Fruit fly (Drosophila melanogaster): ENCODE measurements around the gene Adi1.

Adi1 gene

DNA sequence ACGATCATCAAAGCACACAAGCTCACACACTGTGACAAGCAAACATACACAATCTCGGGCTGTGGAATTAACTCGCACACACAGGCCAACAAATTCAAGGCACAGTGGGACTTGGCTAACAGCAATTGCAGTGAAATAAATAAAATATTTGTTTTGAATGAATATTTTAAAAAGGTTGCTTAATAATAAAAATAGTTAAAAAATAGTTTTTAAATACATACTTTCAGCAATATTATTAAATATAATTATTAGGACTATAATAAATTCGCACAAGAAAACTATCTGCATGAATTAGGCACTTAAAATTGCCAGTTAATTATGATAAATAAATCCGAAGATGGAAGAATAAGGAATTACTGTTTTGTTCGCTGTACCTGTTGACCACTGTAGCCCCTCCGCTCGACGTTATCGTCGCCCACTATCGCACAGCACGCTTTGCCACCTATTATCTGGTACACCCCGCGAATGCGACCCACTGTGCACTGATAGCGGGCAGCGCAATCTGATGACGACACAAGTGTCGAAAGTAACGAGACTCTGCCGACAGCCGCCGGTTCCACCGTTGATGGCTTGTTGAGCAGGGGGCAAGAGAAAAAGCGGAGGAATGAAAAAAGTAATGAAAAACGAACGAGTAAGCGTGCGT, 19.7 kb downstream of the Adi1 start (continued):
- TF ChIP-seq Eip74EF (GFP tag; optimal IDR thresholded peaks at IDR 0.05) (peak in 1 of 2 experiments; percentile 99), Bgb (GFP tag; IDR thresholded peaks at IDR 0.05; ENCODE audit: partially characterized antibody) (no peak), Side (GFP tag; optimal IDR thresholded peaks at IDR 0.05) (peak; percentile 58), ara (GFP tag; IDR thresholded peaks at IDR 0.05) (peak; percentile 91), E2f2 (GFP tag; IDR thresholded peaks at IDR 0.05) (peak; percentile 87), ci (GFP tag; IDR thresholded peaks at IDR 0.05) (peak; percentile 90; the same call in 2 of the 3 replicates), Tbp (GFP tag; optimal IDR thresholded peaks at IDR 0.05) (no peak), toy (GFP tag; IDR thresholded peaks at IDR 0.05) (peak; percentile 92), CG14667 (GFP tag; IDR thresholded peaks at IDR 0.05) (peak; percentile 94), lmd (GFP tag; IDR thresholded peaks at IDR 0.05) (peak; percentile 99), Sox102F (GFP tag; optimal IDR thresholded peaks at IDR 0.05) (peak; percentile 98), CG8089 (GFP tag; optimal IDR thresholded peaks at IDR 0.05) (peak; percentile 71), phol (tag; optimal IDR thresholded peaks at IDR 0.05) (peak; percentile 98), CG13287 (GFP tag; IDR thresholded peaks at IDR 0.05; ENCODE audit: partially characterized antibody) (peak; percentile 35; the same call in 1 of the 2 replicates), Oli (tag; optimal IDR thresholded peaks at IDR 0.05) (peak; percentile 99), CG6791 (GFP tag; IDR thresholded peaks at IDR 0.05; ENCODE audit: partially characterized antibody) (0 out of 3 replicates have a peak, but pooled peaks have one; percentile 37), eyg (GFP tag; optimal IDR thresholded peaks at IDR 0.05) (peak; percentile 39), H15 (GFP tag; IDR thresholded peaks at IDR 0.05) (peak; percentile 93), Xrp1 (GFP tag; IDR thresholded peaks at IDR 0.05) (peak; percentile 98), az2 (GFP tag; optimal IDR thresholded peaks at IDR 0.05) (peak; percentile 98), CG11504 (tag; optimal IDR thresholded peaks at IDR 0.05) (peak; percentile 98), CG14050 (GFP tag; IDR thresholded peaks at IDR 0.05) (peak; percentile 93), Dek (tag; optimal IDR thresholded peaks at IDR 0.05) (peak; percentile 96), GATAe (GFP tag; conservative IDR thresholded peaks at IDR 0.05) (peak; percentile 96), trem (tag; optimal IDR thresholded peaks at IDR 0.05) (peak; percentile 92), CG5180 (GFP tag; optimal IDR thresholded peaks at IDR 0.05) (peak; percentile 94), bab2 (GFP tag; optimal IDR thresholded peaks at IDR 0.05) (peak; percentile 62), kah (GFP tag; optimal IDR thresholded peaks at IDR 0.05) (peak; percentile 95), CG13123 (GFP tag; optimal IDR thresholded peaks at IDR 0.05) (peak; percentile 88), CG9797 (GFP tag; optimal IDR thresholded peaks at IDR 0.05) (peak; percentile 65), dimm (GFP tag; IDR thresholded peaks at IDR 0.05) (peak; percentile 91), Lpt (GFP tag; optimal IDR thresholded peaks at IDR 0.05) (no peak), run (tag; optimal IDR thresholded peaks at IDR 0.05) (peak; percentile 97), CG8765 (GFP tag; IDR thresholded peaks at IDR 0.05) (peak; percentile 84), CG12299 (tag; optimal IDR thresholded peaks at IDR 0.05) (peak; percentile 96), CG7271 (tag; optimal IDR thresholded peaks at IDR 0.05) (peak; percentile 72), Stat92E (GFP tag; optimal IDR thresholded peaks at IDR 0.05) (peak in 1 of 3 experiments; percentile 89), pzg (GFP tag; optimal IDR thresholded peaks at IDR 0.05) (peak; percentile 15)

DNA sequence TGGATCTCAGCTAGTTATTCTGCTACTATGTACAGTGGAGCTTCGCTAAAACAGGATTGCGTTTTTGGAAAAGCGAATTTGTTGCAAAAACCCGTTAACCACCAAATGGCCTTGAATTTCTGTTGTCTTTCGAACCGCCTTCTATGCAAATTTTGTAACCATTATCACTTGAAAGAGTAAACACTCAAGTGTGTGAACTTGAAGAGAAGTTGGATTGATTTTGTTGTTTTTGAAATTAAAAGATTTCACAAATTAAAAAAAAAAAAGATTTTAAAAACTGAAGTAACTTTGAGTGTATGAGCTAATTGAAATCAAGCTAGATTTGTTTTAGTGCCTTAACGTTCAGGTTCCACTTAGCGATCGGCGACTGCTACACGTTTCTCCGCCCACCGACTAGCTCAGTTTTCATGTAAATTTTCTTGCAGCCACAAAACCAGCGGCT, 20.7 kb downstream of the Adi1 start:
- TF ChIP-seq CG30431 (GFP tag; optimal IDR thresholded peaks at IDR 0.05) (peak; percentile 40), corto (GFP tag; optimal IDR thresholded peaks at IDR 0.05) (no peak), CG6765 (GFP tag; optimal IDR thresholded peaks at IDR 0.05) (peak; percentile 39), E2f1 (GFP tag; IDR thresholded peaks at IDR 0.05) (peak; percentile 56), CG9609 (GFP tag; optimal IDR thresholded peaks at IDR 0.05) (peak; percentile 32), chinmo (GFP tag; IDR thresholded peaks at IDR 0.05; ENCODE audit: partially characterized antibody) (no peak), nau (GFP tag; optimal IDR thresholded peaks at IDR 0.05) (peak; percentile 63), hkb (optimal IDR thresholded peaks at IDR 0.05) (no peak), hkb (GFP tag; IDR thresholded peaks at IDR 0.05) (peak; percentile 75), Ets97D (GFP tag; optimal IDR thresholded peaks at IDR 0.05) (no peak), CG12071 (GFP tag; optimal IDR thresholded peaks at IDR 0.05) (peak; percentile 59), Tbp (GFP tag; optimal IDR thresholded peaks at IDR 0.05) (no peak), sob (GFP tag; IDR thresholded peaks at IDR 0.05) (0 out of 2 replicates have a peak, but pooled peaks have one; percentile 53), CG8290 (GFP tag; optimal IDR thresholded peaks at IDR 0.05) (peak; percentile 31), CG8290 (tag; optimal IDR thresholded peaks at IDR 0.05) (peak in 1 of 2 experiments; percentile 4)
